Worm (Caenorhabditis elegans) whole organism, young adult: Measurements from ENCODE around the gene M199.134.

Experiments used
- C17E4.6 ChIP-seq: fragments of 200-800 bp; sonication (Bioruptor generic); IDR thresholded peaks from 2 replicates; pipeline ENCODE4 v1.3.6; 2022; ENCODE audit warnings: missing genetic modification reagents, missing genetic modification characterization, missing compliant biosample characterization
- K12H6.12 ChIP-seq: fragments of 200-800 bp; sonication (Bioruptor generic); optimal IDR thresholded peaks from 2 replicates; lab custom pipeline; 2018; ENCODE audit warnings: mild to moderate bottlenecking, missing genetic modification characterization, missing compliant biosample characterization
- attf-5 ChIP-seq: fragments of 200-800 bp; sonication (Bioruptor generic); optimal IDR thresholded peaks from 2 replicates; lab custom pipeline; 2018; ENCODE audit warnings: mild to moderate bottlenecking, missing genetic modification characterization, missing compliant biosample characterization
- egl-44 ChIP-seq: fragments of 200-800 bp; sonication (Bioruptor generic); IDR thresholded peaks from 2 replicates; pipeline ENCODE4 v1.3.6; 2022; ENCODE audit warnings: missing genetic modification reagents, missing genetic modification characterization, missing compliant biosample characterization
- gei-17 ChIP-seq: fragments of 200-800 bp; sonication (Bioruptor generic); optimal IDR thresholded peaks from 2 replicates; lab custom pipeline; 2018; ENCODE audit warnings: mild to moderate bottlenecking, missing genetic modification characterization, missing compliant biosample characterization
- nfya-1 ChIP-seq: sonication (generic microtip); optimal IDR thresholded peaks from 2 replicates; lab custom pipeline; 2017; ENCODE audit warnings: antibody characterized with exemption, missing compliant biosample characterization, missing genetic modification characterization, borderline replicate concordance; ENCODE audit not compliant: insufficient read depth
- rpc-1 ChIP-seq, 2 experiments: fragments of 150-350 bp in 1 of 2; sonication (generic microtip) in 1 of 2; optimal IDR thresholded peaks; 2 replicates each; lab custom pipeline; 2014 to 2018; ENCODE audit warnings: missing biosample characterization in 1 of 2, missing genetic modification characterization in 1 of 2, missing genetic modification reagents in 1 of 2, missing genotype in 1 of 2

The M199.134 gene

DNA sequence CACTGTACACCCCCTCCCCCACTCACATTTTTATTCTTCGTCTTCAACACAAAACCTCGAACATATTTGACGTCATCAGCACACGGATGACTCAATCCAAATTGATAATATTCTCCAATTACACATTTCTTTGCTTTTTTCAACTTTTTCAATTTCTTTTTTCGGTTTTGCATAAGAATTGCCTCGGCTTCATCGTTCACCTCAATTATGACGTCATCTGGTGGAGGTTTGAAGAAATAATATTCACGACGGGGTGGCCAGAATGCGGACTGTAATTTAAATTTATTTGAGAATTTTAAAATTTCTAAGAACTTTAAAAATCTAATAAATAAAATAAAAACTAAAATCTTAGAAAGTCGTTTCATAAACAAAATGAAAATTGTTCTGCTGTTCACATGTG, 49.2 kb downstream of the M199.134 start:
- no peak for TF ChIP-seq nfya-1 (tag; lab: Kevin White, UChicago)
- TF ChIP-seq egl-44 (GFP tag; lab: Robert Waterston, UW) = no peak
- TF ChIP-seq K12H6.12 (tag; lab: Kevin White, UChicago) = no peak
- no peak for TF ChIP-seq C17E4.6
- no peak for TF ChIP-seq rpc-1 (optimal IDR thresholded peaks at IDR 0.05; lab: Kevin White, UChicago)
- TF ChIP-seq rpc-1 (tag; optimal IDR thresholded peaks at IDR 0.05; lab: Kevin White, UChicago) = no peak
- TF ChIP-seq attf-5 (GFP tag; lab: Kevin White, UChicago) = no peak
- TF ChIP-seq gei-17 (GFP tag; lab: Kevin White, UChicago) = no peak
